Worm (Caenorhabditis elegans) whole organism, young adult: ENCODE data around the gene viro-2.
A peak's percentile ranks its signal among the peaks of the same experiment; 100 is the strongest.

Experiments used
- D2030.7 ChIP-seq: fragments of 200-800 bp; sonication (Bioruptor generic); IDR thresholded peaks from 2 replicates; pipeline ENCODE4 v1.3.6; 2022; ENCODE audit warnings: missing genetic modification reagents, missing genetic modification characterization, missing compliant biosample characterization
- F10E7.11 ChIP-seq: sonication (generic microtip); optimal IDR thresholded peaks from 2 replicates; lab custom pipeline; 2017; ENCODE audit warnings: mild to moderate bottlenecking, missing genetic modification characterization, moderate library complexity, missing compliant biosample characterization
- F22D6.2 ChIP-seq: sonication (generic microtip); optimal IDR thresholded peaks from 2 replicates; lab custom pipeline; 2016; ENCODE audit warnings: mild to moderate bottlenecking, missing genetic modification characterization, missing compliant biosample characterization
- F39B2.1 ChIP-seq: fragments of 200-800 bp; sonication (Bioruptor generic); IDR thresholded peaks from 2 replicates; pipeline ENCODE4 v1.3.6; 2022; ENCODE audit warnings: missing genetic modification reagents, missing genetic modification characterization, missing compliant biosample characterization
- F49E8.2 ChIP-seq: sonication (generic microtip); optimal IDR thresholded peaks from 3 replicates; lab custom pipeline; 2017; ENCODE audit warnings: missing genetic modification characterization, mild to moderate bottlenecking, missing compliant biosample characterization, antibody characterized with exemption, moderate library complexity; ENCODE audit not compliant: insufficient read depth
- T26A5.8 ChIP-seq: sonication (generic microtip); optimal IDR thresholded peaks from 2 replicates; lab custom pipeline; 2016; ENCODE audit warnings: missing genetic modification characterization, missing compliant biosample characterization
- Y53G8AR.9 ChIP-seq: fragments of 200-800 bp; sonication (Bioruptor generic); conservative IDR thresholded peaks from 2 replicates; pipeline ENCODE4 v1.3.6; 2022; ENCODE audit warnings: missing genetic modification reagents, missing genetic modification characterization, missing compliant biosample characterization
- Y56A3A.18 ChIP-seq: fragments of 200-800 bp; sonication (Bioruptor generic); IDR thresholded peaks from 2 replicates; pipeline ENCODE4 v1.3.6; 2022; ENCODE audit warnings: missing genetic modification reagents, missing genetic modification characterization, missing compliant biosample characterization
- Y79H2A.3 ChIP-seq: fragments of 200-800 bp; sonication (Bioruptor generic); conservative IDR thresholded peaks from 2 replicates; pipeline ENCODE4 v1.3.6; 2022; ENCODE audit warnings: missing genetic modification reagents, missing genetic modification characterization, missing compliant biosample characterization
- akir-1 ChIP-seq: fragments of 200-800 bp; sonication (Bioruptor generic); optimal IDR thresholded peaks from 2 replicates; lab custom pipeline; 2018; ENCODE audit warnings: mild to moderate bottlenecking, missing genetic modification characterization, moderate library complexity, missing compliant biosample characterization
- aptf-2 ChIP-seq: fragments of 200-800 bp; sonication (Bioruptor generic); conservative IDR thresholded peaks from 2 replicates; pipeline ENCODE4 v1.3.6; 2022; ENCODE audit warnings: missing genetic modification reagents, missing genetic modification characterization, missing compliant biosample characterization
- attf-3 ChIP-seq: fragments of 200-800 bp; sonication (Bioruptor generic); conservative IDR thresholded peaks from 2 replicates; pipeline ENCODE4 v1.3.6; 2022; ENCODE audit warnings: missing genetic modification reagents, missing genetic modification characterization, missing compliant biosample characterization
- attf-5 ChIP-seq: fragments of 200-800 bp; sonication (Bioruptor generic); optimal IDR thresholded peaks from 2 replicates; lab custom pipeline; 2018; ENCODE audit warnings: mild to moderate bottlenecking, missing genetic modification characterization, missing compliant biosample characterization
- ccch-3 ChIP-seq: fragments of 200-800 bp; sonication (Bioruptor generic); optimal IDR thresholded peaks from 2 replicates; lab custom pipeline; 2018; ENCODE audit warnings: mild to moderate bottlenecking, missing genetic modification characterization, missing compliant biosample characterization
- cebp-1 ChIP-seq, 2 experiments: fragments of 200-800 bp in 1 of 2; sonication (Bioruptor generic) in 1 of 2; sonication (generic microtip) in 1 of 2; IDR thresholded peaks in 1 of 2; optimal IDR thresholded peaks in 1 of 2; 2 replicates each; pipeline versions ENCODE4 v1.3.6 to Lab custom; 2017 to 2022; ENCODE audit warnings: missing compliant biosample characterization in 2 of 2, missing genetic modification characterization in 2 of 2, mild to moderate bottlenecking in 1 of 2, missing genetic modification reagents in 1 of 2, moderate library complexity in 1 of 2
- ceh-40 ChIP-seq: fragments of 200-800 bp; sonication (Bioruptor generic); IDR thresholded peaks from 2 replicates; pipeline ENCODE4 v1.3.6; 2022; ENCODE audit warnings: missing genetic modification characterization, missing compliant biosample characterization
- ceh-79 ChIP-seq: sonication (generic microtip); optimal IDR thresholded peaks from 2 replicates; lab custom pipeline; 2017; ENCODE audit warnings: mild to moderate bottlenecking, missing genetic modification characterization, missing compliant biosample characterization
- ceh-91 ChIP-seq: fragments of 200-800 bp; sonication (Bioruptor generic); IDR thresholded peaks from 2 replicates; pipeline ENCODE4 v1.3.6; 2022; ENCODE audit warnings: missing genetic modification reagents, missing genetic modification characterization, missing compliant biosample characterization
- chd-7 ChIP-seq: sonication (generic microtip); optimal IDR thresholded peaks from 2 replicates; lab custom pipeline; 2016; ENCODE audit warnings: mild to moderate bottlenecking, missing genetic modification characterization, moderate library complexity, missing compliant biosample characterization
- egl-18 ChIP-seq: fragments of 200-800 bp; sonication (Bioruptor generic); IDR thresholded peaks from 2 replicates; pipeline ENCODE4 v1.3.6; 2022; ENCODE audit warnings: missing genetic modification reagents, missing genetic modification characterization, missing compliant biosample characterization
- egl-44 ChIP-seq: fragments of 200-800 bp; sonication (Bioruptor generic); IDR thresholded peaks from 2 replicates; pipeline ENCODE4 v1.3.6; 2022; ENCODE audit warnings: missing genetic modification reagents, missing genetic modification characterization, missing compliant biosample characterization
- ekl-4 ChIP-seq: fragments of 200-800 bp; sonication (Bioruptor generic); IDR thresholded peaks from 2 replicates; pipeline ENCODE4 v1.3.6; 2022; ENCODE audit warnings: missing genetic modification reagents, missing genetic modification characterization, missing compliant biosample characterization
- ets-4 ChIP-seq: fragments of 200-800 bp; sonication (Bioruptor generic); optimal IDR thresholded peaks from 2 replicates; lab custom pipeline; 2018; ENCODE audit warnings: mild to moderate bottlenecking, missing genetic modification characterization, missing compliant biosample characterization
- him-1 ChIP-seq: sonication (generic microtip); optimal IDR thresholded peaks from 2 replicates; lab custom pipeline; 2016; ENCODE audit warnings: missing genotype, missing genetic modification reagents, missing genetic modification characterization, missing compliant biosample characterization
- hmg-1.2 ChIP-seq: fragments of 200-800 bp; sonication (Bioruptor generic); IDR thresholded peaks from 2 replicates; pipeline ENCODE4 v1.3.6; 2022; ENCODE audit warnings: missing genetic modification reagents, missing genetic modification characterization, missing compliant biosample characterization
- hmg-20 ChIP-seq: fragments of 200-800 bp; sonication (Bioruptor generic); IDR thresholded peaks from 2 replicates; pipeline ENCODE4 v1.3.6; 2022; ENCODE audit warnings: missing genetic modification reagents, missing genetic modification characterization, missing compliant biosample characterization
- lir-1 ChIP-seq: fragments of 200-800 bp; sonication (Bioruptor generic); conservative IDR thresholded peaks from 2 replicates; pipeline ENCODE4 v1.3.6; 2022; ENCODE audit warnings: missing genetic modification reagents, missing genetic modification characterization, missing compliant biosample characterization
- lsl-1 ChIP-seq: fragments of 200-800 bp; sonication (Bioruptor generic); optimal IDR thresholded peaks from 2 replicates; lab custom pipeline; 2018; ENCODE audit warnings: mild to moderate bottlenecking, missing genetic modification characterization, moderate library complexity, missing compliant biosample characterization
- mcd-1 ChIP-seq: fragments of 200-800 bp; sonication (Bioruptor generic); IDR thresholded peaks from 2 replicates; pipeline ENCODE4 v1.3.6; 2022; ENCODE audit warnings: missing genetic modification reagents, missing genetic modification characterization, missing compliant biosample characterization
- mel-28 ChIP-seq: sonication (generic microtip); optimal IDR thresholded peaks from 2 replicates; lab custom pipeline; 2016; ENCODE audit warnings: borderline replicate concordance, mild to moderate bottlenecking, missing genetic modification characterization, missing compliant biosample characterization
- mes-4 ChIP-seq: sonication (generic microtip); optimal IDR thresholded peaks from 2 replicates; lab custom pipeline; 2016; ENCODE audit warnings: missing genotype, missing genetic modification characterization, missing compliant biosample characterization
- nhr-179 ChIP-seq: sonication (generic microtip); optimal IDR thresholded peaks from 2 replicates; lab custom pipeline; 2016; ENCODE audit warnings: mild to moderate bottlenecking, missing genetic modification characterization, missing compliant biosample characterization
- nhr-27 ChIP-seq: fragments of 200-800 bp; sonication (Bioruptor generic); optimal IDR thresholded peaks from 2 replicates; lab custom pipeline; 2018; ENCODE audit warnings: mild to moderate bottlenecking, missing genetic modification characterization, moderate library complexity, missing compliant biosample characterization
- nhr-90 ChIP-seq: sonication (generic microtip); optimal IDR thresholded peaks from 2 replicates; lab custom pipeline; 2016; ENCODE audit warnings: missing genotype, mild to moderate bottlenecking, missing genetic modification characterization, missing compliant biosample characterization
- pbrm-1 ChIP-seq: fragments of 200-800 bp; sonication (Bioruptor generic); IDR thresholded peaks from 2 replicates; pipeline ENCODE4 v1.3.6; 2022; ENCODE audit warnings: missing genetic modification reagents, missing genetic modification characterization, missing compliant biosample characterization
- rcor-1 ChIP-seq: fragments of 200-800 bp; sonication (Bioruptor generic); IDR thresholded peaks from 2 replicates; pipeline ENCODE4 v1.3.6; 2022; ENCODE audit warnings: missing genetic modification reagents, missing genetic modification characterization, missing compliant biosample characterization
- repo-1 ChIP-seq: sonication (generic microtip); optimal IDR thresholded peaks from 2 replicates; lab custom pipeline; 2017; ENCODE audit warnings: mild to moderate bottlenecking, missing genetic modification characterization, missing compliant biosample characterization
- rpc-1 ChIP-seq, 2 experiments: fragments of 150-350 bp in 1 of 2; sonication (generic microtip) in 1 of 2; optimal IDR thresholded peaks; 2 replicates each; lab custom pipeline; 2014 to 2018; ENCODE audit warnings: missing biosample characterization in 1 of 2, missing genetic modification characterization in 1 of 2, missing genetic modification reagents in 1 of 2, missing genotype in 1 of 2
- sdz-38 ChIP-seq: sonication (generic microtip); optimal IDR thresholded peaks from 2 replicates; lab custom pipeline; 2016; ENCODE audit warnings: missing genotype, missing genetic modification characterization, missing compliant biosample characterization
- snpc-4 ChIP-seq, 5 experiments: fragments of 150-350 bp in 1 of 5; sonication (generic microtip) in 4 of 5; optimal IDR thresholded peaks; 2 replicates each; lab custom pipeline; 2014 to 2018; ENCODE audit warnings: missing genetic modification characterization in 5 of 5, missing biosample characterization in 3 of 5, antibody characterized with exemption in 2 of 5, mild to moderate bottlenecking in 2 of 5, missing compliant biosample characterization in 2 of 5, missing genotype in 2 of 5, moderate library complexity in 2 of 5, missing genetic modification reagents in 1 of 5
- somi-1 ChIP-seq: fragments of 200-800 bp; sonication (Bioruptor generic); optimal IDR thresholded peaks from 2 replicates; lab custom pipeline; 2018; ENCODE audit warnings: mild to moderate bottlenecking, missing genetic modification characterization, missing compliant biosample characterization
- sptf-2 ChIP-seq: fragments of 200-800 bp; sonication (Bioruptor generic); optimal IDR thresholded peaks from 2 replicates; lab custom pipeline; 2018; ENCODE audit warnings: mild to moderate bottlenecking, missing genetic modification characterization, missing compliant biosample characterization
- tbx-9 ChIP-seq: sonication (generic microtip); optimal IDR thresholded peaks from 2 replicates; lab custom pipeline; 2016; ENCODE audit warnings: borderline replicate concordance, missing genetic modification characterization, inconsistent platforms, missing compliant biosample characterization
- zfh-2 ChIP-seq: fragments of 200-800 bp; sonication (Bioruptor generic); conservative IDR thresholded peaks from 2 replicates; pipeline ENCODE4 v1.3.6; 2022; ENCODE audit warnings: missing genetic modification reagents, missing genetic modification characterization, missing compliant biosample characterization
- zim-3 ChIP-seq: sonication (generic microtip); optimal IDR thresholded peaks from 2 replicates; lab custom pipeline; 2017; ENCODE audit warnings: mild to moderate bottlenecking, missing genetic modification characterization, moderate library complexity, missing compliant biosample characterization
- ztf-22 ChIP-seq: fragments of 200-800 bp; sonication (Bioruptor generic); optimal IDR thresholded peaks from 2 replicates; lab custom pipeline; 2018; ENCODE audit warnings: mild to moderate bottlenecking, missing genetic modification characterization, moderate library complexity, missing compliant biosample characterization

Gene viro-2

ce11 chrIII:7162065-7162762 lies 33.5 kb downstream of the viro-2 start, which contains the start of the genes syf-2 and K04G7.1 (continued):
- TF ChIP-seq ceh-40 (GFP tag; lab: Robert Waterston, UW): no peak
- TF ChIP-seq aptf-2 (GFP tag; lab: Robert Waterston, UW): no peak
- TF ChIP-seq rcor-1 (GFP tag; lab: Robert Waterston, UW): peak; percentile 88
- TF ChIP-seq hmg-20: no peak
- no peak for TF ChIP-seq egl-18 (GFP tag; lab: Robert Waterston, UW)
- TF ChIP-seq F22D6.2 (tag; lab: Kevin White, UChicago): no peak
- TF ChIP-seq F49E8.2 (tag; lab: Kevin White, UChicago): peak; percentile 28
- TF ChIP-seq ceh-79 (tag; lab: Kevin White, UChicago): no peak
- TF ChIP-seq sptf-2 (GFP tag; lab: Kevin White, UChicago): no peak
- no peak for TF ChIP-seq egl-44 (GFP tag; lab: Robert Waterston, UW)
- TF ChIP-seq repo-1 (tag; lab: Kevin White, UChicago): peak; percentile 1
- peak; percentile 12 for TF ChIP-seq somi-1
- peak; percentile 78 for TF ChIP-seq Y53G8AR.9
- TF ChIP-seq ets-4: no peak
- peak; percentile 86 for TF ChIP-seq D2030.7 (GFP tag; lab: Robert Waterston, UW)
- TF ChIP-seq attf-5 (GFP tag; lab: Kevin White, UChicago): peak; percentile 97
- TF ChIP-seq nhr-90 (tag; lab: Kevin White, UChicago): no peak
- no peak for TF ChIP-seq ccch-3
- peak; percentile 32 for TF ChIP-seq him-1
- no peak for TF ChIP-seq T26A5.8 (tag; lab: Kevin White, UChicago)
- TF ChIP-seq mel-28: no peak
- TF ChIP-seq Y56A3A.18 (GFP tag; lab: Robert Waterston, UW): no peak
- no peak for TF ChIP-seq nhr-27 (tag; lab: Kevin White, UChicago)
- TF ChIP-seq chd-7 (tag; lab: Kevin White, UChicago): peak; percentile 31
- TF ChIP-seq akir-1 (GFP tag; lab: Kevin White, UChicago): no peak
- peak; percentile 7 for TF ChIP-seq ztf-22 (GFP tag; lab: Kevin White, UChicago)
- TF ChIP-seq sdz-38: no peak
- no peak for TF ChIP-seq F39B2.1
- TF ChIP-seq ceh-91 (GFP tag; lab: Robert Waterston, UW): peak; percentile 72; the same call in 1 of the 2 replicates
- peak; percentile 93 for TF ChIP-seq mcd-1
- TF ChIP-seq nhr-179 (tag; lab: Kevin White, UChicago): no peak
- TF ChIP-seq attf-3 (GFP tag; lab: Robert Waterston, UW): peak; percentile 79
- no peak for TF ChIP-seq zim-3 (tag; lab: Kevin White, UChicago)
- peak; percentile 77 for TF ChIP-seq zfh-2
- no peak for TF ChIP-seq F10E7.11 (tag; lab: Kevin White, UChicago)
- peak; percentile 80 for TF ChIP-seq lsl-1 (GFP tag; lab: Kevin White, UChicago)
- TF ChIP-seq tbx-9 (tag; lab: Kevin White, UChicago): no peak
- peak; percentile 85 for TF ChIP-seq lir-1 (GFP tag; lab: Robert Waterston, UW)
- peak; percentile 77 for TF ChIP-seq snpc-4 (GFP tag; optimal IDR thresholded peaks at IDR 0.05; lab: Kevin White, UChicago)
- peak; percentile 50 to 81 (median 66) for TF ChIP-seq snpc-4 (tag; optimal IDR thresholded peaks at IDR 0.05; lab: Kevin White, UChicago)
- peak; percentile 89 for TF ChIP-seq pbrm-1
- TF ChIP-seq hmg-1.2 (GFP tag; lab: Robert Waterston, UW): peak; percentile 73
- TF ChIP-seq cebp-1 (GFP tag; IDR thresholded peaks at IDR 0.05; lab: Robert Waterston, UW): peak; percentile 69
- peak; percentile 87 for TF ChIP-seq cebp-1 (tag; optimal IDR thresholded peaks at IDR 0.05; lab: Kevin White, UChicago)
- TF ChIP-seq rpc-1 (optimal IDR thresholded peaks at IDR 0.05; lab: Kevin White, UChicago): no peak
- no peak for TF ChIP-seq rpc-1 (tag; optimal IDR thresholded peaks at IDR 0.05; lab: Kevin White, UChicago)
- TF ChIP-seq ekl-4 (GFP tag; lab: Robert Waterston, UW): peak; percentile 94
- 0 out of 2 replicates have a peak, but pooled peaks have one; percentile 64 for TF ChIP-seq Y79H2A.3 (GFP tag; lab: Robert Waterston, UW)
- TF ChIP-seq mes-4: no peak
